Fruit fly (Drosophila melanogaster): ENCODE measurements around the gene Apl.

The Apl gene

DNA sequence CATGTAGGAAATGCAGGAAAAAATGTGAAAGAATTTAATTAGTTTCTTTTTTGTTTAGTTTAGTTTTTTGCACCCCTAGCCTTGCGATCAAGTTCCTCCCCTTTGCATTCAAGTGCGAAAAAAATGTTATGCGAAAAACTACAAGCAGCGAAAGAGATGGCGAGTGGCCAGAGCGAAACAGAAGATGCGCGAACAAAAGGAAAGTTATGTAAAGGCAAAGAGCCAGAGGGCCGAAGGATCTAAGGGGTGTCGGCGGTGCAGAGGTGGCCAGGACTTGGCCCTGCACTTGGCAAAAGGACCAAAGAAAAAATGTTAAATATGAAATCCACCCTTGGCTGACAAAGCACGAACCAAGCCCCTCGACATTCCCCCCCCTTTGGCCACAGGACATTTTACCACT, 39.1 kb downstream of the Apl start:
- TF ChIP-seq pros (GFP tag; optimal IDR thresholded peaks at IDR 0.05) (peak; percentile 84), sqz (GFP tag; optimal IDR thresholded peaks at IDR 0.05) (peak; percentile 53), CG11695 (GFP tag; IDR thresholded peaks at IDR 0.05) (no peak)

DNA sequence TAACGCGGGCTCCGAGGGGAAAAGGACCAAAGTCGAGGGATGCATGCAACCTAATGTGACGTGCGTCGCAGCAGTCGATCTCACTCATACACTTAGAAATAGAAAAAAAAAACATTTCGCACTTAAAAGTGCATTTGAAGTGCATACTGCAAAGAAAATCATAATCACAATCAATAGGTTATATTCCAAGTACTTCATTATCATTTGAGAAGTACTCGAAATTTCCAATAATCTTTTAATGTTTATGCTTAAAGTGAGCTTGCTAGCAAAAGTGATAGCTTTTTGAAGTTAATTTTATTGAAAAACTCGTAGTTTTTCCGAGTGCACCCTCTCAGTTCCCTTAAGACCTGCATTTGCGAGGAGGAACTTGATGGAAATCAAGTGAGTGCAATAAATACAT, 39.5 kb downstream of the Apl start:
- TF ChIP-seq Blimp-1 (GFP tag; optimal IDR thresholded peaks at IDR 0.05) = peak; percentile 0
- peak; percentile 37 for TF ChIP-seq CG10979 (tag; optimal IDR thresholded peaks at IDR 0.05)
- TF ChIP-seq exex (tag; optimal IDR thresholded peaks at IDR 0.05) = no peak
- 0 out of 3 replicates have a peak, but pooled peaks have one; percentile 8 for TF ChIP-seq row (GFP tag; IDR thresholded peaks at IDR 0.05)
- TF ChIP-seq phol (tag; optimal IDR thresholded peaks at IDR 0.05) = peak; percentile 1
- TF ChIP-seq CG8924 (tag; optimal IDR thresholded peaks at IDR 0.05) = no peak
- peak; percentile 50 for TF ChIP-seq sens (GFP tag)
- TF ChIP-seq Xrp1 (GFP tag; IDR thresholded peaks at IDR 0.05) = peak; percentile 29; the same call in 1 of the 2 replicates

DNA sequence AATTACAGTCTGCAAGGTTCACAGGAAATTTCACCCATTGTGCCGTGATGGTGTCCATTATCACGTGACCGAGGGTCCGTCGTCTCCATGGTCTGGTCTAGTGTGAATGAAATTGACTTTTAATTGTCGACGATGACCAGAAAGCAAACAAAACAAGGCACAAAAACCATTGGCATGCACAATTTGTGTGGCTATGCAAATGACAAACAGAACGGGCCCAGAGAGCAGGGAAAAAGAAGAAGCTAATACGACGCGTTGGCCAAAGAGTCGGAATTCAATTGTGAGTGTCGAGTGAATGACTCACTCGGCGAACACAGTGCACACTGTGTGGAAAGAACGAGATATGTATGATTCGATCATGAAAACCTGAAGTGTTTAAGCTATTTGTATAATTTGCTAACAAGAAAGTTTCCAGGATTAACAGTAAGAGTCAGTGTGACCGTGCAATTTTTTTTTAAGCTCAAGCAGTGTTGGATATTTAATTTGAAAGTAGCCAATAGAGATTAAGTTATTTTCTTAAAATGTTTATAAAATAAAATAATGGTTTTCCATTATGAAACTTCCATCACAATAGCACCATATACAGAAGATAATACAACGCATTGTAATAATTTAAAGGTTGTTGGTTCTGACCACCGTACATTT, 40.7 kb downstream of the Apl start:
- TF ChIP-seq CG1792 (GFP tag; optimal IDR thresholded peaks at IDR 0.05) (no peak), CTCF (GFP tag; optimal IDR thresholded peaks at IDR 0.05) (no peak), CG4360 (GFP tag; IDR thresholded peaks at IDR 0.05) (no peak), MESR4 (GFP tag; optimal IDR thresholded peaks at IDR 0.05) (no peak), sisA (GFP tag; IDR thresholded peaks at IDR 0.05) (no peak), Oaz (GFP tag; IDR thresholded peaks at IDR 0.05) (no peak), CG15011 (GFP tag; optimal IDR thresholded peaks at IDR 0.05) (no peak), Kr (GFP tag; optimal IDR thresholded peaks at IDR 0.05) (no peak), CG10267 (tag; optimal IDR thresholded peaks at IDR 0.05) (peak; percentile 9), CG31388 (GFP tag; optimal IDR thresholded peaks at IDR 0.05) (no peak), Gug (GFP tag; IDR thresholded peaks at IDR 0.05) (no peak), Camta (GFP tag; optimal IDR thresholded peaks at IDR 0.05) (no peak), klu (GFP tag; IDR thresholded peaks at IDR 0.05) (no peak), CG17328 (GFP tag; IDR thresholded peaks at IDR 0.05) (no peak), ssp (GFP tag; IDR thresholded peaks at IDR 0.05) (no peak), CG13123 (GFP tag; optimal IDR thresholded peaks at IDR 0.05) (no peak), Dip3 (GFP tag; optimal IDR thresholded peaks at IDR 0.05) (peak; percentile 11), MBD-R2 (GFP tag; IDR thresholded peaks at IDR 0.05) (no peak), Xbp1 (GFP tag; optimal IDR thresholded peaks at IDR 0.05) (peak; percentile 26), Dad (GFP tag; optimal IDR thresholded peaks at IDR 0.05) (no peak), CG1529 (GFP tag; optimal IDR thresholded peaks at IDR 0.05) (peak; percentile 8), dm (GFP tag; optimal IDR thresholded peaks at IDR 0.05) (no peak), Mes4 (GFP tag; optimal IDR thresholded peaks at IDR 0.05) (no peak), gcm (GFP tag; optimal IDR thresholded peaks at IDR 0.05) (no peak), CkIIα-i1 (GFP tag; IDR thresholded peaks at IDR 0.05) (no peak), Lpt (GFP tag; optimal IDR thresholded peaks at IDR 0.05) (no peak), Six4 (GFP tag; optimal IDR thresholded peaks at IDR 0.05) (no peak), sd (tag; optimal IDR thresholded peaks at IDR 0.05) (no peak), oc (tag; optimal IDR thresholded peaks at IDR 0.05) (no peak), Meics (GFP tag; optimal IDR thresholded peaks at IDR 0.05) (peak; percentile 4), CG3838 (GFP tag; optimal IDR thresholded peaks at IDR 0.05) (no peak), CG3163 (GFP tag; optimal IDR thresholded peaks at IDR 0.05) (no peak), btn (GFP tag; optimal IDR thresholded peaks at IDR 0.05) (no peak), CG34422 (GFP tag; IDR thresholded peaks at IDR 0.05) (no peak), CG6175 (GFP tag; IDR thresholded peaks at IDR 0.05) (no peak), pb (GFP tag; optimal IDR thresholded peaks at IDR 0.05) (no peak), toy (GFP tag; IDR thresholded peaks at IDR 0.05) (no peak), CoRest (tag; optimal IDR thresholded peaks at IDR 0.05) (peak; percentile 33), CG9437 (GFP tag; optimal IDR thresholded peaks at IDR 0.05) (peak; percentile 15)

Measured in whole organism, embryonic.